Fruit fly (Drosophila melanogaster): ENCODE results near the gene DIP-epsilon.

The DIP-epsilon gene

dm6 chr2L:6411089-6411757 is at the start of gene DIP-epsilon:
Gene DIP-epsilon, minus strand, starts transcription at chr2L:6411326.
- TF ChIP-seq Dif (GFP tag; optimal IDR thresholded peaks at IDR 0.05; ENCODE audit: partially characterized antibody) (peak; percentile 29), Hr83 (GFP tag; optimal IDR thresholded peaks at IDR 0.05; ENCODE audit: poor library complexity, severe bottlenecking) (no peak)

DNA sequence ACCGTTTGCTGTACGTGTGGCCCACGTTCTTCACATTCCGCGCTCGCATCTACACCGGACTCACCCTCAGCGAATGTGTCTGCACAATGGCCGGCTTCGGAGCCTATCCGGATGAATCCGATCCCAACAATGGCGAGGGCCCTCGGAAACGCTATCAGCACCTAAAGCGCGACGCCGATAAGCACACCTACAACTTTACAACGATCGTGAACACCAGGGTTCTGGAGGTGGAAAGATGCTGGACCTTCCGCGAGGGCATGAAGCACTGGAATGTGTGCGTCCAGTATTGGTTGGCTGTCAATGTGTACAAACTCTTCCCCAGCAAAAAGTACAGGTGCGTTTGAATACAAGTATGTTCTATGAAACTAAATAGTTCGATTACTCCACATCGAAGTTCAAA is 46.5 kb upstream of the DIP-epsilon start:
- no peak for TF ChIP-seq Rel (GFP tag; optimal IDR thresholded peaks at IDR 0.05)
- TF ChIP-seq Rel (tag; optimal IDR thresholded peaks at IDR 0.05) = peak; percentile 5
- no peak for TF ChIP-seq N (GFP tag; optimal IDR thresholded peaks at IDR 0.05)
- no peak for TF ChIP-seq CG9705 (GFP tag; optimal IDR thresholded peaks at IDR 0.05)

DNA sequence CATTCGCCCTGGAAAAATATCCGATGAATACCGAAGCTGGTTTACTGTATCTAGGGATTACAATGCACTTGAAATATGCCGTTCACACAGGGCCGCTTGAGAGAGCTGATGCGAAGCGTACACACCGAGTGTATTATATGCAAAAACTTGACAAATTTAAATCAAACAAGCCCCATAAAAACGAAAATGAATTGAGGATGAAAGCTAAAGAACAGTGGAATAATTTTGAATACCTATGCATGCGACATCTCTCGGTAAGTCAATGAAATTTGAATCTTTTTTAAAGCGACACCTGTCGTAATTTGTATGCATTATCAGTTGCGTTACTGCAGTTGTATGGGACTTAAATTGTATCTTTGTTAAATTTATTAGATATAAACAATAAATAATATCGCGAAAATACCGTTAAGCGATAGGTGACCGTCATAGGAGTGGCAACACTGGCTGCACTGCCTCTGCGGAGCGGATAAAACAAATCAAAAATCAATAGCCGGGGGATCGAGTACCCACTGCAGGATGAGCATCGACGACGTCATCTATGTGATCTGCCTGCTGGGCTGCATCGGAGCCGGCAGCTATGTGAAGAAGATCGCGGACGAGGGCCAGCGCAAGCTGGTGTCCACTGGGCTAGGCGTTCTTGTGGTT is 45.0 kb upstream of the DIP-epsilon start, which contains the start of gene frj:
TSS of gene frj (plus strand) at position 98 of the 645 bp plus-strand sequence.
- peak; percentile 20 for TF ChIP-seq dsf (GFP tag; optimal IDR thresholded peaks at IDR 0.05; ENCODE audit: borderline replicate concordance)
- no peak for TF ChIP-seq Sp1 (GFP tag; optimal IDR thresholded peaks at IDR 0.05)
- peak; percentile 49 for TF ChIP-seq rgr (GFP tag; optimal IDR thresholded peaks at IDR 0.05)
- peak; percentile 87 for TF ChIP-seq Hr78 (GFP tag; optimal IDR thresholded peaks at IDR 0.05)
- no peak for TF ChIP-seq br (GFP tag; optimal IDR thresholded peaks at IDR 0.05)
- TF ChIP-seq Myc (optimal IDR thresholded peaks at IDR 0.05) = peak; percentile 21
- TF ChIP-seq Mio (GFP tag; optimal IDR thresholded peaks at IDR 0.05) = no peak
- TF ChIP-seq tai (GFP tag; optimal IDR thresholded peaks at IDR 0.05) = no peak
- peak; percentile 47 for TF ChIP-seq woc (GFP tag; optimal IDR thresholded peaks at IDR 0.05)
- TF ChIP-seq lola (GFP tag; optimal IDR thresholded peaks at IDR 0.05) = peak; percentile 49
- peak; percentile 42 for TF ChIP-seq h (GFP tag; optimal IDR thresholded peaks at IDR 0.05)
- TF ChIP-seq Hr83 (GFP tag; optimal IDR thresholded peaks at IDR 0.05; ENCODE audit: poor library complexity, severe bottlenecking) = no peak
- peak; percentile 50 for TF ChIP-seq CG9705 (GFP tag; optimal IDR thresholded peaks at IDR 0.05)
- TF ChIP-seq sv (GFP tag; optimal IDR thresholded peaks at IDR 0.05) = peak; percentile 63
- TF ChIP-seq fru (GFP tag; optimal IDR thresholded peaks at IDR 0.05) = peak; percentile 45
- no peak for TF ChIP-seq Dfd (GFP tag; optimal IDR thresholded peaks at IDR 0.05)
- no peak for TF ChIP-seq CG32264 (GFP tag; optimal IDR thresholded peaks at IDR 0.05)
- peak in 1 of 2 experiments; percentile 51 for TF ChIP-seq foxo (GFP tag; optimal IDR thresholded peaks at IDR 0.05)
- no peak for TF ChIP-seq GATAd (GFP tag; optimal IDR thresholded peaks at IDR 0.05)
- TF ChIP-seq usp (GFP tag; optimal IDR thresholded peaks at IDR 0.05) = no peak
- peak; percentile 3 for TF ChIP-seq sage (GFP tag; optimal IDR thresholded peaks at IDR 0.05)
- TF ChIP-seq pan (optimal IDR thresholded peaks at IDR 0.05) = no peak
- peak; percentile 49 for TF ChIP-seq dmrt93B (GFP tag; optimal IDR thresholded peaks at IDR 0.05)
- no peak for TF ChIP-seq Vsx2 (GFP tag; optimal IDR thresholded peaks at IDR 0.05; ENCODE audit: partially characterized antibody)
- no peak for TF ChIP-seq dl (GFP tag; optimal IDR thresholded peaks at IDR 0.05; ENCODE audit: insufficient read depth in 1 of 2, partially characterized antibody in 2 of 2)
- TF ChIP-seq N (GFP tag; optimal IDR thresholded peaks at IDR 0.05) = peak; percentile 89
- TF ChIP-seq ey (GFP tag; optimal IDR thresholded peaks at IDR 0.05) = peak; percentile 47
- no peak for TF ChIP-seq CrebA (GFP tag; optimal IDR thresholded peaks at IDR 0.05; ENCODE audit: borderline replicate concordance)
- TF ChIP-seq Rel (GFP tag; optimal IDR thresholded peaks at IDR 0.05) = no peak
- TF ChIP-seq Rel (tag; optimal IDR thresholded peaks at IDR 0.05) = no peak
- no peak for TF ChIP-seq jim (GFP tag; optimal IDR thresholded peaks at IDR 0.05)
- peak; percentile 13 for TF ChIP-seq psq (GFP tag; optimal IDR thresholded peaks at IDR 0.05)
- TF ChIP-seq Dif (GFP tag; optimal IDR thresholded peaks at IDR 0.05; ENCODE audit: partially characterized antibody) = no peak
- TF ChIP-seq Abd-B (GFP tag; optimal IDR thresholded peaks at IDR 0.05) = peak; percentile 26
- TF ChIP-seq Hnf4 (GFP tag; optimal IDR thresholded peaks at IDR 0.05) = peak; percentile 63
- TF ChIP-seq Jra (GFP tag; optimal IDR thresholded peaks at IDR 0.05) = peak; percentile 52
- no peak for TF ChIP-seq brk (GFP tag; optimal IDR thresholded peaks at IDR 0.05)
- peak; percentile 57 for TF ChIP-seq HLH106 (tag; optimal IDR thresholded peaks at IDR 0.05)
- TF ChIP-seq OdsH (GFP tag; optimal IDR thresholded peaks at IDR 0.05) = peak; percentile 17
